Worm (Caenorhabditis elegans): ENCODE data around the gene ZK896.1.

DNA sequence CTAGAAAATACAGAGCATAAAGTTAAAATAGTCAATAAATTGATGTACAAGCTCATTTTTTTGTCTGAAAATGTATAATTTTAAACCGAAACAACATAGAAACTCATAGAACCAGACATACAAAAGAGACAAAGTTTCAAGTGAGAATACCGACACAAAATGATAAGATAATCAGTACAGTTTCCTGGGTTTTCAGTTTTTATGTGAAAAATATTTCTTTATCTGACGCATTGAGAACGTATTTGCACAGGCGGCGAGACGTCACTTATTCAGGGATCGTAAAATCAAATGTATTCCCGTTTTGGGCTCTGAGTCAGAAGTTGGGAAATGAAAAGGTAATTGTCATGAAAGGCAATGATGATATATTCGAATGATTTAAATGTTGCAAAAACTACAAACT lies 15.3 kb upstream of the ZK896.1 start, which contains the start of gene K08D8.6:
- TF ChIP-seq lin-11 (tag; optimal IDR thresholded peaks at IDR 0.05) = no peak
- TF ChIP-seq blmp-1 (tag; optimal IDR thresholded peaks at IDR 0.05; ENCODE audit: insufficient read depth) = no peak
